Worm (Caenorhabditis elegans): ENCODE data around the gene cdk-5.

The cdk-5 gene

DNA sequence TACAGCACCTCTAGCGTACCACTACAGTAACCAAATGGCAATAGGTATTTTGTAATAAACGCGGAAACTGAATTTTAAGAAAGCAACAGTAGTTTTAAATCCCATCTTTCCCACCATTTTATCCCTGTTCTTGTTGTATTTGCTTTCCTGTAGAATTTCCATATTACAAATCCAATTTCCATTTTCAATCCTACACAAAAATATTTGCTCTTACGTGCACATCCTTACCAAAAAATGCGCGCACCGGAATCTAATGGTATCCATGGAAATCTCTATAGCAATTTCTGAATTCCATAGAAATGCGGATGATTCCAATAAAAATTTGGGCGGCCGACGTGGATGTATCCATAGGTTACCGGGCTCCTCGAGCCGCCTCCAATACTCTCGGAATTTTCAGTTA, 36.0 kb downstream of the cdk-5 start, which contains the start of gene trf-1:
TSS of gene trf-1 (plus strand) at position 301 of the 400 bp plus-strand sequence.
- TF ChIP-seq ceh-2 (tag; optimal IDR thresholded peaks at IDR 0.05), result no peak
- TF ChIP-seq nfya-1 (tag; optimal IDR thresholded peaks at IDR 0.05), result no peak

DNA sequence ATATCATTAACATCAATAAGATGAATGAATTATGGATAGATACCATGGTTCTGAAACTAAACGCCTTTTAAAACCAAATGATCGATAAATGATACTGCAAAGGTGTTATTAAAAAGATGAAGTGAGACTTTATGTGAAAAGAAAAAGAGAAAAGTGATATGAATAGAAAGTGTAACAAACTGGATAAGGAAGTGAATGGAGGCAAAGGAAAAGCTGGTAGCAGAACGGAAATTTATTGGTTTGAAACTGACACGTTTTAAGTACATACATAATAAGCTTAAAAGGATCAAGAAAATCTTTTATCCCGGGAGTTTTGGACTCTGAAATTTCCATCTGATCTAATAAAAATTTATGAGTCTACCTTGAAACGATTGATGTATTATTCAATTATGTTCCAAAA, 36.5 kb downstream of the cdk-5 start, which contains the start of gene bli-5:
TSS of gene bli-5 (minus strand) at position 101 of the 400 bp plus-strand sequence.
- TF ChIP-seq Y22D7AL.16 (tag; optimal IDR thresholded peaks at IDR 0.05) (no peak), madf-2 (tag; optimal IDR thresholded peaks at IDR 0.05) (no peak), zip-5 (tag; optimal IDR thresholded peaks at IDR 0.05) (no peak), dmd-4 (tag; optimal IDR thresholded peaks at IDR 0.05; ENCODE audit: borderline replicate concordance) (no peak), hlh-6 (tag; optimal IDR thresholded peaks at IDR 0.05) (no peak), lim-6 (tag; optimal IDR thresholded peaks at IDR 0.05) (no peak), hlh-30 (tag; optimal IDR thresholded peaks at IDR 0.05; ENCODE audit: insufficient read depth) (no peak), sox-4 (tag; optimal IDR thresholded peaks at IDR 0.05) (no peak), tbx-2 (tag; optimal IDR thresholded peaks at IDR 0.05) (no peak), T23F11.4 (GFP tag; optimal IDR thresholded peaks at IDR 0.05) (no peak), ceh-22 (tag; optimal IDR thresholded peaks at IDR 0.05) (no peak), ceh-48 (tag; optimal IDR thresholded peaks at IDR 0.05) (no peak), elt-2 (tag; optimal IDR thresholded peaks at IDR 0.05) (no peak), ceh-30 (tag; optimal IDR thresholded peaks at IDR 0.05) (no peak), pqm-1 (tag; optimal IDR thresholded peaks at IDR 0.05) (no peak), pha-2 (tag; optimal IDR thresholded peaks at IDR 0.05) (no peak), che-1 (tag; optimal IDR thresholded peaks at IDR 0.05) (no peak), ceh-9 (tag; optimal IDR thresholded peaks at IDR 0.05) (no peak), npax-4 (tag; optimal IDR thresholded peaks at IDR 0.05) (no peak), pros-1 (tag; optimal IDR thresholded peaks at IDR 0.05) (no peak)

DNA sequence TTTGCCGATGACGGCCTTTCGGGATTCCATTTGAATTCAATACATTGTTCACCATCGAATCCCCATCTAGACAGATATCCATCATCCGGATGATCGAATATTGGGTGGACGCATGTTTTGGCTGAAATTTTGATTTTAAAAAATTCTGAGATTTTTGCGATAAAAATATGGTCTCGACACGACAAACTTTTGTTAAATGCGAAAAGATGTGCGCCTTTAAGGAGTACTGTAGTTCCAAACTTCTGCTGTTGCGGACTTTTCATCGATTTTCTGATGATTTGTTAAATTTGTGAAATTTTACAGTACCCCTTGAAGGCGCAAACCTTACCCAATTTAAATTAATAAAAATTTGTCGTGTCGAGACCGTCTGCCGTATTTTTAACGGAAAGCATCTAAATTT, 38.3 kb downstream of the cdk-5 start:
- TF ChIP-seq eyg-1 (tag; optimal IDR thresholded peaks at IDR 0.05) (no peak), elt-4 (tag; optimal IDR thresholded peaks at IDR 0.05) (no peak), Y22D7AL.16 (tag; optimal IDR thresholded peaks at IDR 0.05) (no peak)

DNA sequence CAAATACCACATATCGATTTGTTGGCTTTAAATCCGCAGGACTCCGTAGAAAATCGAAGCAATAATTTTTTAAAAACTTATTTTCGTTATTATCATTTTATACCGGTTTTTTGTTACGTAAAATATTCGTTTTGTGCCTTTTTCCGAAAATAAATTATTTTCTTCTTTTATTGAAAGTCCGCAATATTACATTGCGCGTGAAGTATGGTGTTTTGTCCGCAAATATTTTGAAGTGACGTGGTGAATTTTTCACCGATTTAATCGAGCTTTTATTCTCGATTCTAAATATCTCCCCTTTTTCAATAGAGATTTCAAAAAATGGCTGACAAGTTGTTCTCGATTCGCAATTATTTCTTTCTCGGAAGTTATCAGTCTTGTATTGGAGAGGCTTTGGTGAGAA, 40.1 kb downstream of the cdk-5 start, which contains the start of gene cope-1:
TSS of gene cope-1 (plus strand) at position 229 of the 400 bp plus-strand sequence.
- TF ChIP-seq ceh-31 (tag; optimal IDR thresholded peaks at IDR 0.05), result no peak
- TF ChIP-seq pha-2 (tag; optimal IDR thresholded peaks at IDR 0.05), result no peak
- TF ChIP-seq C08G9.2 (tag; optimal IDR thresholded peaks at IDR 0.05), result no peak
- no peak for TF ChIP-seq lim-6 (tag; optimal IDR thresholded peaks at IDR 0.05)
- no peak for TF ChIP-seq ceh-48 (tag; optimal IDR thresholded peaks at IDR 0.05)
- TF ChIP-seq ets-4 (tag; optimal IDR thresholded peaks at IDR 0.05), result no peak
- no peak for TF ChIP-seq syd-9 (tag; optimal IDR thresholded peaks at IDR 0.05)
- no peak for TF ChIP-seq ceh-6 (GFP tag; optimal IDR thresholded peaks at IDR 0.05)
- no peak for TF ChIP-seq dmd-4 (tag; optimal IDR thresholded peaks at IDR 0.05; ENCODE audit: borderline replicate concordance)
- TF ChIP-seq ahr-1 (tag; optimal IDR thresholded peaks at IDR 0.05), result no peak
- no peak for TF ChIP-seq npax-4 (tag; optimal IDR thresholded peaks at IDR 0.05)

DNA sequence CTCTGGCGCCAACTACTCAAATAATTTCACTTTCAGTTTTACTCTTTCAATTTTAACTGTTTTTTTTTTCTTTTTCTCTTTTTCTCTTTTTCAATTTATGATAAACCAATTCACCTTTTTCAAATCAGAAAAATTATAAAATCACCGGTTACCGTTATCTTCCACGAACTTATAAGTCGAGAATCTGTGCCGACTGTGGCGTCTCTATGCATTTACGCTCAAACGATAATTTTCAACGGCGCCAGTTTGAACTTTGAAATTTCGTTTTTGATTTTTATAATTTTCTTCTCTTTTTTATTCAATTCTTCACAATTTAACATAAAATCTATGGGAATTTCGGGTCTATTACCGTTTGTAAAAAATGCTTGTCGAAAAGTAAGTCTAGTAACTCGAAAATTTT, 42.7 kb downstream of the cdk-5 start, which contains the start of gene exo-1:
TSS of gene exo-1 (plus strand) at position 101 of the 400 bp plus-strand sequence.
- TF ChIP-seq nhr-11 (tag; optimal IDR thresholded peaks at IDR 0.05) (no peak), Y22D7AL.16 (tag; optimal IDR thresholded peaks at IDR 0.05) (no peak), ceh-30 (tag; optimal IDR thresholded peaks at IDR 0.05) (no peak), pag-3 (tag; optimal IDR thresholded peaks at IDR 0.05; ENCODE audit: borderline replicate concordance) (no peak), fax-1 (tag; optimal IDR thresholded peaks at IDR 0.05) (peak; percentile 28), pha-2 (tag; optimal IDR thresholded peaks at IDR 0.05) (no peak), hlh-8 (tag; optimal IDR thresholded peaks at IDR 0.05) (no peak), C38D4.7 (GFP tag; optimal IDR thresholded peaks at IDR 0.05) (no peak), unc-42 (tag; optimal IDR thresholded peaks at IDR 0.05) (no peak), sdc-2 (tag; optimal IDR thresholded peaks at IDR 0.05) (no peak), lim-6 (tag; optimal IDR thresholded peaks at IDR 0.05) (no peak), fkh-10 (GFP tag; optimal IDR thresholded peaks at IDR 0.05) (no peak), unc-55 (GFP tag; optimal IDR thresholded peaks at IDR 0.05) (no peak), pqm-1 (tag; optimal IDR thresholded peaks at IDR 0.05) (no peak), ceh-2 (tag; optimal IDR thresholded peaks at IDR 0.05) (no peak), ceh-6 (GFP tag; optimal IDR thresholded peaks at IDR 0.05) (no peak), tbx-7 (tag; optimal IDR thresholded peaks at IDR 0.05) (no peak), fkh-6 (tag; optimal IDR thresholded peaks at IDR 0.05) (no peak), ttx-3 (tag; optimal IDR thresholded peaks at IDR 0.05) (no peak), unc-3 (GFP tag; conservative IDR thresholded peaks at IDR 0.05) (no peak), unc-3 (tag; optimal IDR thresholded peaks at IDR 0.05) (no peak), sox-4 (tag; optimal IDR thresholded peaks at IDR 0.05) (no peak), F13H6.1 (tag; optimal IDR thresholded peaks at IDR 0.05) (no peak), hlh-13 (GFP tag; optimal IDR thresholded peaks at IDR 0.05) (no peak)

Measured in whole organism, late embryonic.